Worm (Caenorhabditis elegans) whole organism, late embryonic: ENCODE measurements around the gene pax-2.
"Not testable (repeated sequence)": the region's sequence is repeated elsewhere in the genome, so short reads cannot be mapped to it uniquely, and the experiment has no call there.

Source experiments
- C38D4.7 ChIP-seq: fragments of 200-800 bp; sonication (Bioruptor generic); optimal IDR thresholded peaks from 2 replicates; lab custom pipeline; 2018; ENCODE audit warnings: mild to moderate bottlenecking, missing genetic modification characterization, moderate library complexity, missing compliant biosample characterization
- K02D7.2 ChIP-seq: sonication (generic microtip); optimal IDR thresholded peaks from 2 replicates; lab custom pipeline; 2017; ENCODE audit warnings: mild to moderate bottlenecking, missing genetic modification characterization, missing compliant biosample characterization
- K09A11.1 ChIP-seq: sonication (generic microtip); optimal IDR thresholded peaks from 2 replicates; lab custom pipeline; 2017; ENCODE audit warnings: antibody characterized with exemption, mild to moderate bottlenecking, missing genetic modification characterization, missing compliant biosample characterization; ENCODE audit not compliant: insufficient read depth
- ahr-1 ChIP-seq: sonication (generic microtip); optimal IDR thresholded peaks from 2 replicates; lab custom pipeline; 2016; ENCODE audit warnings: missing genetic modification characterization, missing compliant biosample characterization
- ama-1 ChIP-seq: fragments of 150-350 bp; optimal IDR thresholded peaks from 2 replicates; lab custom pipeline; 2014
- ceh-18 ChIP-seq: sonication (generic microtip); optimal IDR thresholded peaks from 2 replicates; lab custom pipeline; 2016; ENCODE audit warnings: missing genetic modification characterization, missing compliant biosample characterization
- ceh-19 ChIP-seq: fragments of 200-800 bp; sonication (Bioruptor generic); optimal IDR thresholded peaks from 2 replicates; lab custom pipeline; 2018; ENCODE audit warnings: mild to moderate bottlenecking, missing genetic modification characterization, missing compliant biosample characterization
- ceh-30 ChIP-seq: fragments of 150-350 bp; optimal IDR thresholded peaks from 2 replicates; lab custom pipeline; 2014; ENCODE audit warnings: missing biosample characterization, missing genetic modification characterization
- ceh-45 ChIP-seq: fragments of 200-800 bp; sonication (Bioruptor generic); IDR thresholded peaks from 2 replicates; pipeline ENCODE4 v1.3.6; 2022; ENCODE audit warnings: missing genetic modification reagents, missing genetic modification characterization, missing compliant biosample characterization
- ceh-48 ChIP-seq: sonication (generic microtip); optimal IDR thresholded peaks from 2 replicates; lab custom pipeline; 2016; ENCODE audit warnings: missing genetic modification characterization, inconsistent platforms, missing compliant biosample characterization
- ceh-6 ChIP-seq: fragments of 200-800 bp; sonication (Bioruptor generic); optimal IDR thresholded peaks from 2 replicates; lab custom pipeline; 2018; ENCODE audit warnings: mild to moderate bottlenecking, missing genetic modification characterization, missing compliant biosample characterization
- dmd-4 ChIP-seq: sonication (generic microtip); optimal IDR thresholded peaks from 2 replicates; lab custom pipeline; 2016; ENCODE audit warnings: borderline replicate concordance, missing genetic modification characterization, missing compliant biosample characterization
- dve-1 ChIP-seq: sonication (generic microtip); optimal IDR thresholded peaks from 2 replicates; lab custom pipeline; 2017; ENCODE audit warnings: antibody characterized with exemption, mild to moderate bottlenecking, missing genetic modification characterization, missing compliant biosample characterization
- elt-4 ChIP-seq: sonication (generic microtip); optimal IDR thresholded peaks from 2 replicates; lab custom pipeline; 2016; ENCODE audit warnings: missing genetic modification characterization, missing compliant biosample characterization
- ets-4 ChIP-seq: sonication (generic microtip); optimal IDR thresholded peaks from 2 replicates; lab custom pipeline; 2016; ENCODE audit warnings: missing genetic modification characterization, missing compliant biosample characterization
- eyg-1 ChIP-seq: sonication (generic microtip); optimal IDR thresholded peaks from 2 replicates; lab custom pipeline; 2016; ENCODE audit warnings: missing genotype, missing genetic modification characterization, missing compliant biosample characterization
- fax-1 ChIP-seq: sonication (generic microtip); optimal IDR thresholded peaks from 2 replicates; lab custom pipeline; 2016; ENCODE audit warnings: missing genotype, missing genetic modification characterization, missing compliant biosample characterization
- fkh-10 ChIP-seq: fragments of 150-350 bp; optimal IDR thresholded peaks from 2 replicates; lab custom pipeline; 2014; ENCODE audit warnings: missing biosample characterization, missing genetic modification reagents, missing genetic modification characterization
- fkh-6 ChIP-seq: sonication (generic microtip); optimal IDR thresholded peaks from 2 replicates; lab custom pipeline; 2016; ENCODE audit warnings: missing genetic modification characterization, missing compliant biosample characterization
- hlh-15 ChIP-seq: sonication (generic microtip); optimal IDR thresholded peaks from 2 replicates; lab custom pipeline; 2016; ENCODE audit warnings: missing genetic modification characterization, missing compliant biosample characterization
- hlh-8 ChIP-seq: sonication (generic microtip); optimal IDR thresholded peaks from 2 replicates; lab custom pipeline; 2016; ENCODE audit warnings: missing genotype, missing genetic modification characterization, missing compliant biosample characterization
- mec-3 ChIP-seq: sonication (generic microtip); optimal IDR thresholded peaks from 2 replicates; lab custom pipeline; 2016; ENCODE audit warnings: borderline replicate concordance, missing genetic modification characterization, missing compliant biosample characterization
- nfya-1 ChIP-seq: sonication (generic microtip); optimal IDR thresholded peaks from 2 replicates; lab custom pipeline; 2017; ENCODE audit warnings: missing genetic modification characterization, mild to moderate bottlenecking, missing compliant biosample characterization, antibody characterized with exemption, moderate library complexity
- nhr-11 ChIP-seq: fragments of 150-350 bp; optimal IDR thresholded peaks from 2 replicates; lab custom pipeline; 2014; ENCODE audit warnings: missing biosample characterization, missing genetic modification characterization
- nhr-232 ChIP-seq: sonication (generic microtip); optimal IDR thresholded peaks from 2 replicates; lab custom pipeline; 2016; ENCODE audit warnings: missing genetic modification characterization, missing compliant biosample characterization
- npax-4 ChIP-seq: sonication (generic microtip); optimal IDR thresholded peaks from 2 replicates; lab custom pipeline; 2016; ENCODE audit warnings: missing genetic modification characterization, missing compliant biosample characterization
- pag-3 ChIP-seq: sonication (generic microtip); optimal IDR thresholded peaks from 2 replicates; lab custom pipeline; 2016; ENCODE audit warnings: missing compliant biosample characterization, missing genetic modification characterization, borderline replicate concordance
- pax-1 ChIP-seq: fragments of 150-350 bp; optimal IDR thresholded peaks from 2 replicates; lab custom pipeline; 2014; ENCODE audit warnings: missing biosample characterization, missing genetic modification characterization
- pha-2 ChIP-seq: sonication (generic microtip); optimal IDR thresholded peaks from 2 replicates; lab custom pipeline; 2017; ENCODE audit warnings: mild to moderate bottlenecking, missing genetic modification characterization, missing compliant biosample characterization
- ref-2 ChIP-seq: sonication (generic microtip); optimal IDR thresholded peaks from 2 replicates; lab custom pipeline; 2016; ENCODE audit warnings: missing genetic modification characterization, missing compliant biosample characterization
- rnt-1 ChIP-seq: sonication (generic microtip); optimal IDR thresholded peaks from 2 replicates; lab custom pipeline; 2016; ENCODE audit warnings: missing genetic modification characterization, missing compliant biosample characterization
- sox-4 ChIP-seq: sonication (generic microtip); optimal IDR thresholded peaks from 2 replicates; lab custom pipeline; 2017; ENCODE audit warnings: mild to moderate bottlenecking, missing genetic modification characterization, inconsistent platforms, missing compliant biosample characterization
- syd-9 ChIP-seq: sonication (generic microtip); optimal IDR thresholded peaks from 2 replicates; lab custom pipeline; 2016; ENCODE audit warnings: mild to moderate bottlenecking, missing genetic modification characterization, moderate library complexity, missing compliant biosample characterization
- tbx-2 ChIP-seq: sonication (generic microtip); optimal IDR thresholded peaks from 2 replicates; lab custom pipeline; 2016; ENCODE audit warnings: missing genetic modification characterization, missing compliant biosample characterization
- ttx-3 ChIP-seq: sonication (generic microtip); optimal IDR thresholded peaks from 2 replicates; lab custom pipeline; 2016; ENCODE audit warnings: missing genetic modification reagents, missing genetic modification characterization, missing compliant biosample characterization
- unc-55 ChIP-seq: sonication (generic microtip); optimal IDR thresholded peaks from 2 replicates; lab custom pipeline; 2017; ENCODE audit warnings: missing biosample characterization, missing genetic modification reagents, missing genetic modification characterization
- zip-5 ChIP-seq: sonication (generic microtip); optimal IDR thresholded peaks from 2 replicates; lab custom pipeline; 2016; ENCODE audit warnings: missing genetic modification characterization, missing compliant biosample characterization
- ztf-16 ChIP-seq: sonication (generic microtip); optimal IDR thresholded peaks from 2 replicates; lab custom pipeline; 2017; ENCODE audit warnings: missing genetic modification characterization, missing compliant biosample characterization

The pax-2 gene

DNA sequence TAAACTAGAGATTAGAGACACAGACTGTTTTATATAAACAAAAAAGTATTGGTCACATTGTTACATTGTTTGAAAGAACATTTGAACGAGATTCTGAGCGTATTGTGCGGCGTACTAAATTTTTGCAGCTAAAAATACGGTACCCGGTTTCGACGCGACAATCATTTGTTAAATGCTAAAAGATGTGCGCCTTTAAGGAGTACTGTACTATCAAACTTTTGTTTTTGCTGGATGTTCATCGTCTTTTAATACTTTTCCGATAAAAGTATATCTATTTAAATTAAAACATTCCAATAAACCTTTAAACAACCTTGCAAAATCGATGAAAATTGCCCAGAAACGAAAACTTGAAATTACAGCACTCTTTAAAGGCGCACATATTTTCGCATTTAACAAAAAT is 7.4 kb downstream of the pax-2 start, which contains the start of gene K06B9.6:
TSS of gene K06B9.6 (minus strand) at position 101 of the 400 bp plus-strand sequence.
- not testable (repeated sequence) for TF ChIP-seq pax-1, rnt-1, ets-4 (tag; lab: Kevin White, UChicago)

DNA sequence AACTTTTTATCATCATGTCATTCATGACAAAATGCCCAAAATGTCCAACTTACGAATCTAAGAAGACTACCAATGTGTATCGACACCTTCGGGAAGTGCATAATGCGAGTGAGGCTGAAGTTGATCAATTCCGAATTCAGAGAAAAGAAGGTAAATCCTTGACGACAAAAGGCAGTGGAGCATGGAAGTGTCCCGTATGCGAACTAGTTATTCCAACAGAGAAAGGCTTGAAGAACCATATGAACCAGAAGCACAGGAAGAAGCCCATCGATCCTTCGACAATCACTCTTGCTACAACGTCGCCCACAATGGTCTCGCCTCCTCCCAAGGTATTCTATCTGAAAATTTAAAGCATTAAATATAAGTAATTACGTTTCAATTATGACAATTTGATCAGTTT is 18.1 kb downstream of the pax-2 start, which contains the start of gene K08D10.11:
TSS of gene K08D10.11 (minus strand) at position 101 of the 400 bp plus-strand sequence.
- TF ChIP-seq zip-5; eyg-1 (tag; lab: Kevin White, UChicago); C38D4.7 (GFP tag; lab: Kevin White, UChicago): not testable (repeated sequence)

DNA sequence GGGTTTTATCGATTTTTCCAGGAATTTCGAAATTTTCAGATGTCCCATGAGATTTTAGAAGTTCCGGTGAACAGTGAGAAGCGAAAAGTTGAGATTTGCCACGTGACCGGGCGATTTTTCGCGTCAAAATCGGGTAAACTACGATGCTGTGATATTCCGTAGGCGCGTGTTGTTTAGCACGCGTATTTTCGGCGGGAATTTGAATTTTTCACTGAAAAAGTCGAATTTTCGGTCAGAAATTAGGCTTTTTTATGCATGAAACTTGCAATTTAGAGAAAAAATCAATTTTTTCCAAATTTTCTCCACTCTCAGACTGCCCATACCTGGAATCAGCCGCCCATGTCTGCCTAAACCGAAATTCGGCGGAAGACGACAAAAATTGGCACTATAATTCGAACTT is 25.8 kb downstream of the pax-2 start, which contains the start of gene tsen-34:
TSS of gene tsen-34 (plus strand) at position 34 of the 400 bp plus-strand sequence.
- TF ChIP-seq elt-4 (tag; lab: Kevin White, UChicago): no peak
- no peak for TF ChIP-seq syd-9 (tag; lab: Kevin White, UChicago)
- TF ChIP-seq dve-1 (tag; lab: Kevin White, UChicago): no peak
- no peak for TF ChIP-seq K02D7.2 (tag; lab: Kevin White, UChicago)
- TF ChIP-seq ama-1 (lab: Kevin White, UChicago): no peak
- no peak for TF ChIP-seq K09A11.1
- no peak for TF ChIP-seq pha-2 (tag; lab: Kevin White, UChicago)
- TF ChIP-seq, all 69 proteins: peak for 0

DNA sequence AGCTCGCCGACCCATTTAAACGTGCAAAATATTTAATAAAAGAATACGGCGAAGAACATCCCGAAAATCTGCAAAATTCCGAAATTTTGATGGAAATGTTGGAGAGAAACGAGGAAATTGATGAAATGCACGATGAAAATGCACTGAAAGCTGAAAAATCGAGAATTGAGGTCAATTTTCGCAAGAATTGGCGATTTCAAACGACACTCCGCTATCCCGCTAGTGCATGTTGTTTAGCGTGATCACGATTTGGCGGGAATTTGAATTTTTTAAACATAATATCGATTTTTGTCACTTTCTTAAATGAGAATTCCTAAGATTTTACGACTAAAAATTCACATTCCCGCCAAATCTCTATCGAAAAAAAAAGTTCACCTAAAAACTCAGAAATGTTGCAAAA is 26.6 kb downstream of the pax-2 start:
- TF ChIP-seq tbx-2 (tag; lab: Kevin White, UChicago) (no peak), ztf-16 (tag; lab: Kevin White, UChicago) (no peak), ceh-30 (tag; lab: Kevin White, UChicago) (no peak), unc-55 (GFP tag; lab: Kevin White, UChicago) (no peak), dve-1 (tag; lab: Kevin White, UChicago) (no peak), ceh-19 (no peak), hlh-15 (tag; lab: Kevin White, UChicago) (no peak), dmd-4 (tag; lab: Kevin White, UChicago) (no peak), pag-3 (tag; lab: Kevin White, UChicago) (no peak), ceh-45 (no peak), ttx-3 (tag; lab: Kevin White, UChicago) (no peak), npax-4 (tag; lab: Kevin White, UChicago) (no peak), ceh-6 (no peak), elt-4 (tag; lab: Kevin White, UChicago) (no peak)

DNA sequence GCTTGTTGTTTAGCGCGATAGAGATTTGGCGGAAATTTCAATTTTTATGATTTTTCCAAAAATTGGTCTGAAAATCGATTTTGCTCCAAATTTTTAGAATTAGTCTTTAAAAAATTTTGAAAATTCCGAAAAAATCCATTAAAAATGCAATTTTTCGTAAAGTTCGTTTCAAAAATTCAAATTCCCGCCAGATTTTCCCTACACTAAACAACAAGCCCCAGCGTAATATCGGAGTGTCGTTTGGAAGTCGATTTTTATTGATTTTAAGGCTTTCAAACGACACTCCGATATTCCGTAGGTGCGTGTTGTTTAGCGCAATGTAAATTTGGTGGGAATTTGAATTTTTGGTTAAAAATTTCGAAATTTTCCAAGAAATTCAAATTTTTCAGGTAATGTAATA is 27.5 kb downstream of the pax-2 start:
- TF ChIP-seq fkh-10 (GFP tag; lab: Kevin White, UChicago) (no peak), nfya-1 (no peak), ahr-1 (no peak)

DNA sequence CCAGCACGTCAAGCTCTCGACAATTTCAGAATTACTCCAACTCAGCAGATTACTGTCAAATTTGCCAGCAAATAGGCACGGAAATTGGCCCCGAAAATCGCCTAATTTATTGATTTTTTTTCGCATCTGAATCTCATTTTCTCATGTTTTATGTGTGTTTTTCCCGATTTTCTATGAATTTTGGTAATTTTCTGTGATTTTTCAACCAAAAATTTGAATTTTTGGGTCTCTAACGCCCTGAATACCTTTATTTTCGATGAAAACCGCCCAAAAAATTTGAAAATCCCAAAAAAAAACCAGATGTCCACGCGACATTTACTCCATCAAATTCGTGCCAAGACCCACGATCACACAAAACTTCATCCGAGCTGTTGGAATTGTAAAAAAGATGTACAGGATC is 28.1 kb downstream of the pax-2 start, which contains the start of gene dnj-15:
TSS of gene dnj-15 (plus strand) at position 301 of the 400 bp plus-strand sequence.
- no peak for TF ChIP-seq ceh-48
- TF ChIP-seq ztf-16 (tag; lab: Kevin White, UChicago): no peak
- no peak for TF ChIP-seq nhr-232 (tag; lab: Kevin White, UChicago)
- TF ChIP-seq fkh-6: no peak
- TF ChIP-seq ref-2 (tag; lab: Kevin White, UChicago): no peak
- TF ChIP-seq fax-1: no peak
- no peak for TF ChIP-seq dve-1 (tag; lab: Kevin White, UChicago)
- no peak for TF ChIP-seq eyg-1 (tag; lab: Kevin White, UChicago)
- TF ChIP-seq mec-3: no peak
- TF ChIP-seq hlh-8 (tag; lab: Kevin White, UChicago): no peak
- TF ChIP-seq sox-4 (tag; lab: Kevin White, UChicago): no peak
- no peak for TF ChIP-seq ceh-18
- no peak for TF ChIP-seq dmd-4 (tag; lab: Kevin White, UChicago)
- no peak for TF ChIP-seq nhr-11 (tag; lab: Kevin White, UChicago)
- no peak for TF ChIP-seq ets-4 (tag; lab: Kevin White, UChicago)
- no peak for TF ChIP-seq nfya-1
